Worm (Caenorhabditis elegans): ENCODE results near the gene hbl-1.

Gene hbl-1

DNA sequence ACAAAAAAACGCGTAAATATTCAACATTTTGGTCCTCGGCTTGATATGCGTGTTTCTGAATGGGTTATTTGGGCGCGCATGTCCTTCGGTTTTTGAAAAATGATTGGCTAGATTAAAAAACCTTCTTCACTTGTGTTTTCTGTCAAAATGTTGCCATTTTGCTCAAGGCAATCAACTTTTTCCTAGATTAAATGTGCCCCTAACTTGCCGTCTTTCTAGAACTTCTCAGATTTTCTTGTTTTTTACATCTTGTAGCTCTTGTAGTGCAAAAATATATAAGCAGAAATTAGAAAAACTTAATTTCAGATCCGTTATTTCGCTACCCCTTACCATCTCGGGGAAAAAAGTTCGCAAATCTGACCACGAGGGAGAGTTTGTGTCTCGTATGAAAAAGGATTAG, at the start of gene hbl-1:
hbl-1 (plus strand) TSS at position 301 of the 400 bp plus-strand sequence.
- TF ChIP-seq T22C8.4 (GFP tag; IDR thresholded peaks at IDR 0.05), result no peak
- no peak for TF ChIP-seq ztf-23 (GFP tag; IDR thresholded peaks at IDR 0.05)
- TF ChIP-seq klf-2 (GFP tag; conservative IDR thresholded peaks at IDR 0.05), result no peak
- TF ChIP-seq cog-1 (tag; optimal IDR thresholded peaks at IDR 0.05), result no peak
- no peak for TF ChIP-seq tab-1 (GFP tag; IDR thresholded peaks at IDR 0.05)

DNA sequence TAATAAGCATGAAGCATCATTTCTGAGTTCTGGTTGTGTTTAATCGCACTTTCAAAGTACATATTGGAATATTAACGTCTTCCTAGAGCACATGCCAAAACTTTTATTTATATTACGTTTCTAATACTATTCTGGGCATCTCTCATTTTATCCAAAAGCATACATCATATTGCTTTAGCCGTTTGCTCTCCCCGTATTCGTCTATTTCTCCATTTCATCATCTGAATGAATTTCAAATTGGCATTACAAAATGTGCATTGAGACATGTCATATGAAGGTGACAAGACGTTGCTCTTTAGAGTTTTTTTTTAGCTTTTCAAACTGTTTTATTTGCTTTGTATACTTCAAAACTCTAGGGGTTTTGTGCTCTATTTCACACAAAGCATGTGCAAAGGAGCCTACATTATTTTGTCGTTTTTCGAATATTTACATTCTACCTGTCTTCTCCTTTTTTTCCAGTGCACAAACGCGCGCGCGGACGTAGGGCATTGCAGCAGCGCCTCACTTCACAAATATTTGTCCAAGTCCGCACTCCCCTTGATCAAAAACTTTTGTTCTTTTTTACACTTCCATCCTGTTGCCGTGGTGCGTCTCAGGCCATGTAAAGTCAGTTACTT, 49.3 kb upstream of the hbl-1 start:
- TF ChIP-seq med-1 (GFP tag; optimal IDR thresholded peaks at IDR 0.05; ENCODE audit: insufficient read depth), result no peak
- no peak for TF ChIP-seq ref-1 (GFP tag; conservative IDR thresholded peaks at IDR 0.05)

DNA sequence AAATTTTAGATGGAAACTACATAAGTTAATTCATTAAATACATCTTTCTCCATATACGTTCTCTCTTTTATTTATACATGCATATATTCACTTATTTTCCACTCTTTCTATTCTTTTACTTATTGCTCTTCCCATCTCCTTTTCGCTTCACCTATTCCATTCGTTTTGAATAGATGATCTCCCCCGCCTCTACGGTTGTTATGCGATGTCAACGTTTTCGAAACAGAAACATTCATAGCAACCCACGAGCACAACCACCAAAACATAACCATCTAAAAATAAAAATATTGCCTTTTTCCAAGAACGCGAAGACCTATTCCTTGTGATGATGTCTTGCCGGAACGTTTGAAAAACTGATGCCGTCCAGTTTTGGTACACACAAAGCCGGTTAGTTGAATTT, 48.5 kb upstream of the hbl-1 start, which contains the start of gene sym-3:
sym-3 (plus strand) TSS at position 301 of the 400 bp plus-strand sequence.
- TF ChIP-seq T22C8.4 (GFP tag; IDR thresholded peaks at IDR 0.05) (no peak), flt-1 (GFP tag; IDR thresholded peaks at IDR 0.05) (no peak), med-1 (GFP tag; optimal IDR thresholded peaks at IDR 0.05; ENCODE audit: insufficient read depth) (no peak)

DNA sequence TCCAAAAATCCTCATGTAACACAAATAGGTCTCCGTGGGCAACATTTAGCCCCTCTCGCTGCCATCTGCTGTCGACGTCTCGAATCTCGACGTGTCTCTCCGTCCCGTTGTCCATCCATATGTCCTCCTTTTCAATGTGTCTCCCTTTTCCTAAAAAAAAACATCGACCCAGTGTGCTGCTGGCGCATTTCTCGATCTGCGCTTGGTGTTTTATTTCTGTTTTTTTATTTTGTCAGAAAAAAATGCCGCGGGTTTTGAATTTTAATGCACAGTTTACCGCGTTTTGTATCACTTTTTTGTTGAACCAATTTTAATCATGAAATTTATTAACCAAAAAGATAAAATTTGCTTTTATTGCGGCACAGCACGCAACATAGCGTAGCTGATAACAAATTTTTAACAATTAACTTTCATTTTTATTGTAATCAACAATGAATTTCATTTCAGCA, 46.1 kb upstream of the hbl-1 start:
- TF ChIP-seq ztf-23 (GFP tag; IDR thresholded peaks at IDR 0.05) (0 out of 2 replicates have a peak, but pooled peaks have one; percentile 42), ztf-29 (GFP tag; IDR thresholded peaks at IDR 0.05) (no peak), klf-2 (GFP tag; conservative IDR thresholded peaks at IDR 0.05) (no peak), cog-1 (tag; optimal IDR thresholded peaks at IDR 0.05) (peak; percentile 35), tab-1 (GFP tag; IDR thresholded peaks at IDR 0.05) (peak; percentile 72; the same call in 1 of the 2 replicates), med-1 (GFP tag; optimal IDR thresholded peaks at IDR 0.05; ENCODE audit: insufficient read depth) (no peak), flt-1 (GFP tag; IDR thresholded peaks at IDR 0.05) (no peak; the same call in 1 of the 2 replicates), T22C8.4 (GFP tag; IDR thresholded peaks at IDR 0.05) (no peak), ref-1 (GFP tag; conservative IDR thresholded peaks at IDR 0.05) (no peak)

DNA sequence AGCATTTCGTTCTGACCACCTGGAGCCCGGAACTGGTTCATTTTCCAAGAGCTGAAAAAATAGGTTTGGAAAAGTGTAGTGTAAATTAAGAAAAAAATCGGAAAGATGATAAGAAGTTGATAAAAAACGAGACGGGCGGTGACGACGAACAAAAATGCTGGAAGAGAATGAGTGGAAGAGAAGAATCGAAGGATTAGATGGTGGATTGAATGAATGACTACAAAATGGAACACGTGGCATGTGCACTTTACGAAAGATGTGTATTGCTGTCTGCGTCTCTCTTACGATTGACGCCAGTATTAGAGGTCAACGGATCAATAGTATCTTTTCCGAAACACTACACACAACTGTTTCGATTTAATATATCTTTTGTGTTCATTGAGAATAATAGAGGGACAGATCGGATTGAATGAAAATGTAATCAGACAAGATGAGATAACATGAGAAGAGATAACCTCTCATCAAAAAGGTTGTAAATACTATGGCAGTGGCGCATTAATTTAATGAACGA, 41.2 kb upstream of the hbl-1 start, which contains the start of gene sft-4:
sft-4 (minus strand) TSS at position 51 of the 511 bp plus-strand sequence.
- TF ChIP-seq cog-1 (tag; optimal IDR thresholded peaks at IDR 0.05) (peak; percentile 62), T22C8.4 (GFP tag; IDR thresholded peaks at IDR 0.05) (0 out of 2 replicates have a peak, but pooled peaks have one; percentile 6), tab-1 (GFP tag; IDR thresholded peaks at IDR 0.05) (no peak)

DNA sequence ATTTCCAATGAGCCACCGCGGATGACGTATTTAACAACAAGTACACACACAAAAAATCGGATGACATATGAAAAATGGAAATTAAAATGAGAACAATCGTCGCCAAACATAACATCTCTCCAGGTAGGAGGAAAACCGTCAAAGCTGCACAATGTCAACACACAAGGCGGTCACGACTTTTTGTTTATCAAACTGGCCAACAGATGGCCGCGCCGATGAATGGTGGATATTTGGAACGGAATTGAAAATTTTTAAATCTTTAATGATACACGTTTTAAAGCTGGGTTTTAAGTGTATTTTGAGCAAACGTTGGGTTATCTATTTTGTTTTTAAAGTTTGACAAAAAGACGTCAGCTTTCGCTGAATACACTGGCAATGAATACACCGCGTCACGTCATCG, 40.6 kb upstream of the hbl-1 start:
- no peak for TF ChIP-seq ref-1 (GFP tag; conservative IDR thresholded peaks at IDR 0.05)
- TF ChIP-seq tab-1 (GFP tag; IDR thresholded peaks at IDR 0.05), result no peak
- TF ChIP-seq ztf-29 (GFP tag; IDR thresholded peaks at IDR 0.05), result no peak
- TF ChIP-seq T22C8.4 (GFP tag; IDR thresholded peaks at IDR 0.05), result no peak
- TF ChIP-seq klf-2 (GFP tag; conservative IDR thresholded peaks at IDR 0.05), result no peak
- no peak for TF ChIP-seq ztf-23 (GFP tag; IDR thresholded peaks at IDR 0.05)
- TF ChIP-seq med-1 (GFP tag; optimal IDR thresholded peaks at IDR 0.05; ENCODE audit: insufficient read depth), result no peak
- TF ChIP-seq cog-1 (tag; optimal IDR thresholded peaks at IDR 0.05), result no peak

DNA sequence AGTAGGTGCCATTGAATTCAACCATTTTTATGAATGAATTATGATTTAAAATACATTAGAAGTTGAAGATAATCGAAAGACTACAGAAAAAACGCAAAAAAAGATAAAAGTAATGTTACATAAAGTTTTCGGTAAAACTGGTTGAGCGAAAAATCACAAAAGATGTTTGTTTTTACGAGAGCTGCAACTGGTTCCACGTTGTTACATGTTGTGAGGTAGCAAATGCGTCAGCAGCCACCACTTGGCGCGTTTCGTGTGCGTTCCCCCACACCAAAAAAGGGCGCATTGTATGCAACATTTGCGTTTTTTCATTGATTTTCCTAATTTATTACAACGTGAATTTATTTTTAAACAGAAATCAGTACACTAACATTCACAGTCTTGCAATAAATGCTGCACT, 39.8 kb upstream of the hbl-1 start, which contains the start of gene gakh-1:
gakh-1 (plus strand) TSS at position 347 of the 400 bp plus-strand sequence.
- no peak for TF ChIP-seq med-1 (GFP tag; optimal IDR thresholded peaks at IDR 0.05; ENCODE audit: insufficient read depth)
- no peak for TF ChIP-seq ztf-29 (GFP tag; IDR thresholded peaks at IDR 0.05)
- TF ChIP-seq flt-1 (GFP tag; IDR thresholded peaks at IDR 0.05), result no peak
- TF ChIP-seq klf-2 (GFP tag; conservative IDR thresholded peaks at IDR 0.05), result no peak
- no peak for TF ChIP-seq cog-1 (tag; optimal IDR thresholded peaks at IDR 0.05)
- TF ChIP-seq T22C8.4 (GFP tag; IDR thresholded peaks at IDR 0.05), result no peak
- no peak for TF ChIP-seq ztf-23 (GFP tag; IDR thresholded peaks at IDR 0.05)
- no peak for TF ChIP-seq tab-1 (GFP tag; IDR thresholded peaks at IDR 0.05)
- TF ChIP-seq ref-1 (GFP tag; conservative IDR thresholded peaks at IDR 0.05), result no peak

DNA sequence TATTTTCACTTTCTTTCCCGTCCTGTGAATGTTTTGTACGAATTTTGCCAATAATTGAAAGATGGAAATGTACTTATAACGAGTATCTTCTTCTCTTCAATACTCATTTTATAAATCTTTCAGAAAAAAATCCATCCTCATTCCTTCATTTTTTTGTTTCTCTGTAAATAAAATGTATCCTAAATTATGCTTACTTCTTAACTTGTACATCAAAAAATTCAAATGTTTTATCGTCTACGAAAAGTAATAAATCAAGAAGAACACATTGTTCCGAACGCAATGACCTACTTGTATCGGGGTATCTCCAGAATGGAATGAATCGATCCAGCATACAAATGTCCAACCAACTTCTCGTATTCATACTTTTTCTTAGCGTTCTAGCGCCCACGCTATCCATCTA, 35.7 kb upstream of the hbl-1 start, which contains the start of gene F46G11.6:
F46G11.6 (plus strand) TSS at position 301 of the 400 bp plus-strand sequence.
- no peak for TF ChIP-seq med-1 (GFP tag; optimal IDR thresholded peaks at IDR 0.05; ENCODE audit: insufficient read depth)
- no peak for TF ChIP-seq tab-1 (GFP tag; IDR thresholded peaks at IDR 0.05)
- TF ChIP-seq ref-1 (GFP tag; conservative IDR thresholded peaks at IDR 0.05), result no peak
- TF ChIP-seq flt-1 (GFP tag; IDR thresholded peaks at IDR 0.05), result no peak
- no peak for TF ChIP-seq ztf-29 (GFP tag; IDR thresholded peaks at IDR 0.05)
- no peak for TF ChIP-seq cog-1 (tag; optimal IDR thresholded peaks at IDR 0.05)
- TF ChIP-seq T22C8.4 (GFP tag; IDR thresholded peaks at IDR 0.05), result no peak
- TF ChIP-seq klf-2 (GFP tag; conservative IDR thresholded peaks at IDR 0.05), result no peak
- TF ChIP-seq ztf-23 (GFP tag; IDR thresholded peaks at IDR 0.05), result no peak

DNA sequence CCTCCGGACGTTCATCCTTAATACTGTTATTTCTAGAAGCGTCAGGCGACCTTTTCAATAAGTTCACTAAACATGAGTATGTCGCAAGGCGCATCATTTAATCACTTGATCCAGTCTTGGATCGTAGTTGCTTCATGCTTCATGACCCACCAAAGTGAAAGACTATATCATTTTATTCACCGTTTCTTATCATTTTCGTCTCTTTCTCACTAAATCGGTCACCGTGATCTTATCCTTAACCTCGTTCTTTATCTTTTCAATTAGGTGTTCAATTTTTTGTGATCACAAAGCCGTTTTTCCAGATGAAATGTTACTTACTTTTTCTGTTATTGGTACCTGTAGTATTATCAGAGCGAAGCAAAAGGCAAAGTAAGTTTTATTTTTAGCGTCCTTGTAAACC, 34.1 kb upstream of the hbl-1 start, which contains the start of gene F46G11.2:
F46G11.2 (plus strand) TSS at position 301 of the 400 bp plus-strand sequence.
- TF ChIP-seq med-1 (GFP tag; optimal IDR thresholded peaks at IDR 0.05; ENCODE audit: insufficient read depth), result no peak

DNA sequence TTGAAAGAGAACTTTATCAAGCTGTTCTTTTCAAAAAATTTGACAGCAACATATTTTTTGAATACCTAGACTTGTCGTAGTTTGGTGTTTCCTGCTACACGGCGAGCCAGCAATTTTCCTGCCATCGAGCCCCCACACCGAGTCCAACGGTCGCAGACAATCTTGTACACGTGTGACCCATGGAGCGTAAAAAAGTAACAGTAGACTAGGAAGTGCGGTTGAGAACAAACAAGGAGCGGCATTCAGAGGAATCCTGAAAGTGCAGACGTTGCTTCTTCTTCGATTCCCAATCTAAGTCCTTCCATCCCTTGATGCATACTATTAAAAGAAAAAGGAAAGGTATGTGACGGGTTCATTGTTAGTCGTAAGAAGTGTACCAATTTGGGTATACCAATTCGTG, 31.0 kb upstream of the hbl-1 start, which contains the start of gene twnk-1:
twnk-1 (plus strand) TSS at position 301 of the 400 bp plus-strand sequence.
- no peak for TF ChIP-seq cog-1 (tag; optimal IDR thresholded peaks at IDR 0.05)
- no peak for TF ChIP-seq ztf-29 (GFP tag; IDR thresholded peaks at IDR 0.05)
- TF ChIP-seq ztf-23 (GFP tag; IDR thresholded peaks at IDR 0.05), result no peak
- TF ChIP-seq flt-1 (GFP tag; IDR thresholded peaks at IDR 0.05), result no peak
- TF ChIP-seq klf-2 (GFP tag; conservative IDR thresholded peaks at IDR 0.05), result no peak
- TF ChIP-seq med-1 (GFP tag; optimal IDR thresholded peaks at IDR 0.05; ENCODE audit: insufficient read depth), result no peak
- TF ChIP-seq tab-1 (GFP tag; IDR thresholded peaks at IDR 0.05), result no peak
- TF ChIP-seq T22C8.4 (GFP tag; IDR thresholded peaks at IDR 0.05), result no peak
- no peak for TF ChIP-seq ref-1 (GFP tag; conservative IDR thresholded peaks at IDR 0.05)
